Worm (Caenorhabditis elegans) whole organism, L1 larva: ENCODE data around the gene nstp-5.

Experiments used
- lin-13 ChIP-seq: fragments of 150-350 bp; optimal IDR thresholded peaks from 2 replicates; lab custom pipeline; 2014; ENCODE audit warnings: missing biosample characterization, missing genetic modification reagents, missing genetic modification characterization
- mep-1 ChIP-seq: fragments of 150-350 bp; optimal IDR thresholded peaks from 2 replicates; lab custom pipeline; 2014; ENCODE audit warnings: missing biosample characterization, missing genetic modification characterization
- nhr-28 ChIP-seq: fragments of 150-350 bp; optimal IDR thresholded peaks from 2 replicates; lab custom pipeline; 2014; ENCODE audit warnings: missing biosample characterization, missing genetic modification characterization
- sox-4 ChIP-seq: sonication (generic microtip); optimal IDR thresholded peaks from 2 replicates; lab custom pipeline; 2016; ENCODE audit warnings: missing genetic modification characterization, missing compliant biosample characterization
- unc-62 ChIP-seq: fragments of 150-350 bp; optimal IDR thresholded peaks from 2 replicates; lab custom pipeline; 2014; ENCODE audit warnings: missing biosample characterization, missing genetic modification reagents, missing genetic modification characterization

ce11 chrIV:12840873-12841272, 14.5 kb upstream of the nstp-5 start:
- TF ChIP-seq mep-1 (tag; lab: Kevin White, UChicago): no peak
- no peak for TF ChIP-seq nhr-28 (tag; lab: Kevin White, UChicago)
- no peak for TF ChIP-seq lin-13 (GFP tag; lab: Kevin White, UChicago)
- TF ChIP-seq unc-62 (GFP tag; lab: Kevin White, UChicago): no peak
- no peak for TF ChIP-seq sox-4 (tag; lab: Kevin White, UChicago)
